Fruit fly (Drosophila melanogaster): ENCODE results near the gene Gclc.

Gene Gclc

dm6 chrX:8091017-8091620, 24.8 kb downstream of the Gclc start (continued):
- peak; percentile 98 for TF ChIP-seq CG10631 (GFP tag; optimal IDR thresholded peaks at IDR 0.05)
- TF ChIP-seq CG31627 (GFP tag; optimal IDR thresholded peaks at IDR 0.05) = peak; percentile 92
- TF ChIP-seq CG8632 (GFP tag; optimal IDR thresholded peaks at IDR 0.05) = peak; percentile 96
- TF ChIP-seq CG11902 (GFP tag; optimal IDR thresholded peaks at IDR 0.05) = peak; percentile 88
- peak; percentile 84 for TF ChIP-seq fd85E (GFP tag; optimal IDR thresholded peaks at IDR 0.05)
- peak; percentile 91 for TF ChIP-seq Hr39 (GFP tag; optimal IDR thresholded peaks at IDR 0.05)
- TF ChIP-seq CG3919 (GFP tag; optimal IDR thresholded peaks at IDR 0.05) = peak; percentile 97
- peak; percentile 88 for TF ChIP-seq Ets21C (GFP tag; optimal IDR thresholded peaks at IDR 0.05)
- TF ChIP-seq Sox14 (GFP tag; optimal IDR thresholded peaks at IDR 0.05) = peak; percentile 95
- peak; percentile 94 for TF ChIP-seq vri (GFP tag; optimal IDR thresholded peaks at IDR 0.05)
- TF ChIP-seq Hr4 (GFP tag; optimal IDR thresholded peaks at IDR 0.05) = peak; percentile 95
- peak; percentile 97 for TF ChIP-seq achi (GFP tag; optimal IDR thresholded peaks at IDR 0.05)
- peak; percentile 96 for TF ChIP-seq lz (GFP tag; optimal IDR thresholded peaks at IDR 0.05)
- TF ChIP-seq Eip75B (GFP tag; optimal IDR thresholded peaks at IDR 0.05) = peak; percentile 96
- peak; percentile 99 for TF ChIP-seq CG6163 (GFP tag; IDR thresholded peaks at IDR 0.05)
- TF ChIP-seq svp (GFP tag) = peak; percentile 96
- TF ChIP-seq CG8319 (GFP tag; optimal IDR thresholded peaks at IDR 0.05) = peak; percentile 96
- TF ChIP-seq CG11762 (GFP tag; optimal IDR thresholded peaks at IDR 0.05; ENCODE audit: insufficient read depth) = peak; percentile 96
- peak; percentile 98 for TF ChIP-seq Gug (GFP tag; IDR thresholded peaks at IDR 0.05)
- TF ChIP-seq salr (GFP tag; optimal IDR thresholded peaks at IDR 0.05) = peak; percentile 92 to 93
- TF ChIP-seq esn (GFP tag; optimal IDR thresholded peaks at IDR 0.05) = peak; percentile 96
- TF ChIP-seq fd59A (GFP tag; optimal IDR thresholded peaks at IDR 0.05) = peak; percentile 91
- TF ChIP-seq CG8119 (GFP tag; IDR thresholded peaks at IDR 0.05) = peak; percentile 98
- TF ChIP-seq CG7368 (GFP tag; optimal IDR thresholded peaks at IDR 0.05) = peak; percentile 92
- TF ChIP-seq Sox15 (GFP tag; optimal IDR thresholded peaks at IDR 0.05) = peak; percentile 91
- peak; percentile 90 for TF ChIP-seq CG6808 (GFP tag; optimal IDR thresholded peaks at IDR 0.05)
- peak; percentile 97 for TF ChIP-seq net (GFP tag; optimal IDR thresholded peaks at IDR 0.05)
- peak; percentile 97 for TF ChIP-seq pdm3 (GFP tag; optimal IDR thresholded peaks at IDR 0.05)
- peak; percentile 97 for TF ChIP-seq Met (GFP tag; optimal IDR thresholded peaks at IDR 0.05)
- TF ChIP-seq fkh (GFP tag; optimal IDR thresholded peaks at IDR 0.05) = peak; percentile 80
- TF ChIP-seq cyc (GFP tag; optimal IDR thresholded peaks at IDR 0.05) = peak; percentile 93
- TF ChIP-seq dac (GFP tag; optimal IDR thresholded peaks at IDR 0.05) = peak; percentile 93
- peak; percentile 76 for TF ChIP-seq Blimp-1 (GFP tag; optimal IDR thresholded peaks at IDR 0.05)
- TF ChIP-seq CG6792 (GFP tag; optimal IDR thresholded peaks at IDR 0.05) = peak; percentile 95
- TF ChIP-seq CG6854 (GFP tag; optimal IDR thresholded peaks at IDR 0.05) = peak; percentile 92
- peak; percentile 93 for TF ChIP-seq CG10669 (GFP tag; optimal IDR thresholded peaks at IDR 0.05)

- no peak for TF ChIP-seq CG11762 (GFP tag; optimal IDR thresholded peaks at IDR 0.05; ENCODE audit: insufficient read depth)
- TF ChIP-seq Hr38 (GFP tag; optimal IDR thresholded peaks at IDR 0.05) = no peak
- no peak for TF ChIP-seq Eip75B (GFP tag; optimal IDR thresholded peaks at IDR 0.05)
- TF ChIP-seq CG9139 (GFP tag; optimal IDR thresholded peaks at IDR 0.05) = no peak
- TF ChIP-seq CG6854 (GFP tag; optimal IDR thresholded peaks at IDR 0.05) = no peak
- TF ChIP-seq Hr39 (GFP tag; optimal IDR thresholded peaks at IDR 0.05) = no peak
- TF ChIP-seq svp (GFP tag) = no peak
Observed at dm6 chrX:8087113-8087512, 28.8 kb downstream of the Gclc start, which contains the start of gene CG2256. TSS of gene CG2256 (minus strand) at chrX:8087213.

All from whole organism, prepupa.